Fruit fly (Drosophila melanogaster) whole organism, embryonic: ENCODE data around the gene CG42258.
A peak's percentile ranks its signal among the peaks of the same experiment; 100 is the strongest.

ENCODE experiments used
- Atf3 ChIP-seq: fragments of 200-800 bp; sonication (Bioruptor generic); optimal IDR thresholded peaks from 3 replicates; lab custom pipeline; 2016; ENCODE audit warnings: missing biosample characterization, missing genetic modification characterization
- BEAF-32 ChIP-seq: fragments of 200-800 bp; sonication (Bioruptor generic); optimal IDR thresholded peaks from 3 replicates; lab custom pipeline; 2017; ENCODE audit warnings: missing biosample characterization, missing genetic modification characterization, mild to moderate bottlenecking, moderate library complexity, missing genetic modification reagents
- Bteb2 ChIP-seq: fragments of 200-800 bp; sonication (Bioruptor generic); optimal IDR thresholded peaks from 2 replicates; lab custom pipeline; 2016; ENCODE audit warnings: missing biosample characterization, missing genetic modification characterization
- C15 ChIP-seq: fragments of 200-800 bp; sonication (Bioruptor generic); IDR thresholded peaks from 3 replicates; pipeline ENCODE4 v1.3.6; 2022; ENCODE audit warnings: missing biosample characterization, missing genetic modification characterization
- CG11093 ChIP-seq: fragments of 200-800 bp; sonication (Bioruptor generic); IDR thresholded peaks from 3 replicates; pipeline ENCODE4 v1.3.6; 2022; ENCODE audit warnings: missing biosample characterization, missing genetic modification characterization
- CG12236 ChIP-seq: fragments of 200-800 bp; sonication (Bioruptor generic); optimal IDR thresholded peaks from 2 replicates; lab custom pipeline; 2016; ENCODE audit warnings: missing biosample characterization, missing genetic modification characterization
- CG14014 ChIP-seq: fragments of 200-800 bp; sonication (Bioruptor generic); IDR thresholded peaks from 2 replicates; pipeline ENCODE4 v1.3.6; 2022; ENCODE audit warnings: missing biosample characterization, missing genetic modification characterization
- CG14667 ChIP-seq: fragments of 200-800 bp; sonication (Bioruptor generic); IDR thresholded peaks from 2 replicates; pipeline ENCODE4 v1.3.6; 2022; ENCODE audit warnings: missing biosample characterization, missing genetic modification characterization
- CG14860 ChIP-seq: fragments of 200-800 bp; sonication (Bioruptor generic); IDR thresholded peaks from 3 replicates; pipeline ENCODE4 v1.3.6; 2022; ENCODE audit warnings: missing biosample characterization, missing genetic modification characterization; ENCODE audit not compliant: partially characterized antibody
- CG17359 ChIP-seq: fragments of 200-800 bp; sonication (Bioruptor generic); optimal IDR thresholded peaks from 3 replicates; lab custom pipeline; 2018; ENCODE audit warnings: missing biosample characterization, mild to moderate bottlenecking, missing genetic modification characterization, moderate library complexity
- CG17829 ChIP-seq: fragments of 200-800 bp; optimal IDR thresholded peaks from 2 replicates; lab custom pipeline; 2019; ENCODE audit warnings: missing biosample characterization, mild to moderate bottlenecking, missing genetic modification characterization, moderate library complexity
- CG17912 ChIP-seq: fragments of 200-800 bp; sonication (Bioruptor generic); optimal IDR thresholded peaks from 2 replicates; lab custom pipeline; 2018; ENCODE audit warnings: missing biosample characterization, mild to moderate bottlenecking, missing genetic modification characterization
- CG31388 ChIP-seq: fragments of 200-800 bp; sonication (Bioruptor generic); optimal IDR thresholded peaks from 2 replicates; lab custom pipeline; 2016; ENCODE audit warnings: missing biosample characterization, missing genetic modification characterization
- CG33213 ChIP-seq: fragments of 200-800 bp; sonication (Bioruptor generic); optimal IDR thresholded peaks from 3 replicates; lab custom pipeline; 2016; ENCODE audit warnings: missing biosample characterization, missing genetic modification characterization
- CG33557 ChIP-seq: fragments of 200-800 bp; sonication (Bioruptor generic); optimal IDR thresholded peaks from 2 replicates; lab custom pipeline; 2019; ENCODE audit warnings: missing biosample characterization, mild to moderate bottlenecking, missing genetic modification characterization, moderate library complexity
- CG42726 ChIP-seq: fragments of 200-800 bp; sonication (Bioruptor generic); IDR thresholded peaks from 2 replicates; pipeline ENCODE4 v1.3.6; 2022; ENCODE audit warnings: missing biosample characterization, missing genetic modification characterization; ENCODE audit not compliant: partially characterized antibody
- CG43689 ChIP-seq: fragments of 200-800 bp; sonication (Bioruptor generic); IDR thresholded peaks from 2 replicates; pipeline ENCODE4 v1.3.6; 2022; ENCODE audit warnings: missing biosample characterization, missing genetic modification characterization
- CG4424 ChIP-seq: fragments of 200-800 bp; sonication (Bioruptor generic); optimal IDR thresholded peaks from 3 replicates; lab custom pipeline; 2016; ENCODE audit warnings: missing biosample characterization, missing genetic modification characterization
- CG4617 ChIP-seq: fragments of 200-800 bp; sonication (Bioruptor generic); optimal IDR thresholded peaks from 3 replicates; lab custom pipeline; 2016; ENCODE audit warnings: missing biosample characterization, missing genetic modification characterization, borderline replicate concordance
- CG9215 ChIP-seq: fragments of 200-800 bp; sonication (Bioruptor generic); IDR thresholded peaks from 2 replicates; pipeline ENCODE4 v1.3.6; 2022; ENCODE audit warnings: missing biosample characterization, missing genetic modification characterization
- CG9727 ChIP-seq: fragments of 200-800 bp; sonication (Bioruptor generic); optimal IDR thresholded peaks from 3 replicates; lab custom pipeline; 2017; ENCODE audit warnings: missing biosample characterization, mild to moderate bottlenecking, missing genetic modification characterization
- CkIIα-i1 ChIP-seq: fragments of 200-800 bp; sonication (Bioruptor generic); IDR thresholded peaks from 2 replicates; pipeline ENCODE4 v1.3.6; 2022; ENCODE audit warnings: missing biosample characterization, missing genetic modification characterization
- HmgD ChIP-seq: fragments of 200-800 bp; sonication (Bioruptor generic); optimal IDR thresholded peaks from 3 replicates; lab custom pipeline; 2016; ENCODE audit warnings: missing biosample characterization, missing genetic modification characterization
- Hr39 ChIP-seq: fragments of >200 bp; optimal IDR thresholded peaks from 2 replicates; lab custom pipeline; 2017
- Lim3 ChIP-seq: fragments of 200-800 bp; sonication (Bioruptor generic); IDR thresholded peaks from 2 replicates; pipeline ENCODE4 v1.3.6; 2022; ENCODE audit warnings: missing biosample characterization, missing genetic modification characterization
- Mes4 ChIP-seq: fragments of 200-800 bp; sonication (Bioruptor generic); optimal IDR thresholded peaks from 2 replicates; lab custom pipeline; 2016; ENCODE audit warnings: missing biosample characterization, missing genetic modification characterization
- Myb ChIP-seq: fragments of 200-800 bp; sonication (Bioruptor generic); optimal IDR thresholded peaks from 2 replicates; lab custom pipeline; 2016; ENCODE audit warnings: missing biosample characterization, missing genetic modification characterization
- Nf-YA ChIP-seq: fragments of 200-800 bp; sonication (Bioruptor generic); IDR thresholded peaks from 2 replicates; pipeline ENCODE4 v1.3.6; 2022; ENCODE audit warnings: missing biosample characterization, missing genetic modification characterization
- Oli ChIP-seq: fragments of 200-800 bp; sonication (Bioruptor generic); optimal IDR thresholded peaks from 2 replicates; lab custom pipeline; 2018; ENCODE audit warnings: missing biosample characterization, mild to moderate bottlenecking, missing genetic modification characterization, moderate library complexity
- PHDP ChIP-seq: fragments of 200-800 bp; sonication (Bioruptor generic); optimal IDR thresholded peaks from 3 replicates; lab custom pipeline; 2018; ENCODE audit warnings: missing biosample characterization, mild to moderate bottlenecking, missing genetic modification characterization, moderate library complexity
- Six4 ChIP-seq: fragments of 200-800 bp; sonication (Bioruptor generic); optimal IDR thresholded peaks from 2 replicates; lab custom pipeline; 2016; ENCODE audit warnings: missing biosample characterization, missing genetic modification characterization
- Sry-δ ChIP-seq: fragments of 200-800 bp; sonication (Bioruptor generic); optimal IDR thresholded peaks from 2 replicates; lab custom pipeline; 2016; ENCODE audit warnings: missing biosample characterization, missing genetic modification characterization
- Usf ChIP-seq: fragments of 200-800 bp; sonication (Bioruptor generic); optimal IDR thresholded peaks from 2 replicates; lab custom pipeline; 2017; ENCODE audit warnings: missing genotype, missing biosample characterization, missing genetic modification characterization
- ac ChIP-seq: fragments of 200-800 bp; sonication (Bioruptor generic); optimal IDR thresholded peaks from 3 replicates; lab custom pipeline; 2017; ENCODE audit warnings: missing biosample characterization, mild to moderate bottlenecking, missing genetic modification characterization
- br ChIP-seq: fragments of >200 bp; optimal IDR thresholded peaks from 2 replicates; lab custom pipeline; 2017
- cad ChIP-seq: fragments of >200 bp; optimal IDR thresholded peaks from 2 replicates; lab custom pipeline; 2017; ENCODE audit warnings: missing biosample characterization, missing genetic modification characterization
- caup ChIP-seq: fragments of 200-800 bp; sonication (Bioruptor generic); optimal IDR thresholded peaks from 3 replicates; lab custom pipeline; 2017; ENCODE audit warnings: missing biosample characterization, mild to moderate bottlenecking, missing genetic modification characterization, moderate library complexity; ENCODE audit not compliant: severe bottlenecking
- dm ChIP-seq: fragments of 200-800 bp; sonication (Bioruptor generic); optimal IDR thresholded peaks from 3 replicates; lab custom pipeline; 2016; ENCODE audit warnings: missing biosample characterization, missing genetic modification characterization
- en ChIP-seq: fragments of 200-800 bp; sonication (Bioruptor generic); optimal IDR thresholded peaks from 2 replicates; lab custom pipeline; 2016; ENCODE audit warnings: missing biosample characterization, missing genetic modification characterization
- ftz-f1 ChIP-seq: fragments of 200-800 bp; sonication (Bioruptor generic); optimal IDR thresholded peaks from 2 replicates; lab custom pipeline; 2016; ENCODE audit warnings: missing biosample characterization, missing genetic modification characterization
- hkb ChIP-seq, 2 experiments: fragments of 200-800 bp in 1 of 2; fragments of >200 bp in 1 of 2; sonication (Bioruptor generic) in 1 of 2; IDR thresholded peaks in 1 of 2; optimal IDR thresholded peaks in 1 of 2; 2 replicates each; pipeline versions ENCODE4 v1.3.6 to Lab custom; 2017 to 2022; ENCODE audit warnings: missing biosample characterization in 1 of 2, missing genetic modification characterization in 1 of 2
- luna ChIP-seq: fragments of 200-800 bp; sonication (Bioruptor generic); optimal IDR thresholded peaks from 2 replicates; lab custom pipeline; 2016; ENCODE audit warnings: missing biosample characterization, missing genetic modification characterization
- p53 ChIP-seq: fragments of 200-800 bp; sonication (Bioruptor generic); optimal IDR thresholded peaks from 2 replicates; lab custom pipeline; 2016; ENCODE audit warnings: missing biosample characterization, missing genetic modification characterization
- pho ChIP-seq: fragments of 200-800 bp; sonication (Bioruptor generic); optimal IDR thresholded peaks from 2 replicates; lab custom pipeline; 2016; ENCODE audit warnings: missing biosample characterization, missing genetic modification characterization
- prd ChIP-seq, 3 experiments: fragments of >200 bp in 2 of 3; fragments of 200-800 bp in 1 of 3; sonication (Bioruptor generic) in 1 of 3; optimal IDR thresholded peaks in 2 of 3; IDR thresholded peaks in 1 of 3; 2 replicates in 2 of 3; 3 replicates in 1 of 3; pipeline versions ENCODE4 v1.3.6 to Lab custom; 2017 to 2022; ENCODE audit warnings: missing biosample characterization in 1 of 3, missing genetic modification characterization in 1 of 3
- so ChIP-seq: fragments of 200-800 bp; sonication (Bioruptor generic); IDR thresholded peaks from 3 replicates; pipeline ENCODE4 v1.3.6; 2022; ENCODE audit warnings: missing biosample characterization, missing genetic modification characterization
- sqz ChIP-seq: fragments of 200-800 bp; sonication (Bioruptor generic); optimal IDR thresholded peaks from 3 replicates; lab custom pipeline; 2018; ENCODE audit warnings: missing biosample characterization, mild to moderate bottlenecking, missing genetic modification characterization
- tap ChIP-seq: fragments of 200-800 bp; optimal IDR thresholded peaks from 3 replicates; lab custom pipeline; 2019; ENCODE audit warnings: missing biosample characterization, mild to moderate bottlenecking, missing genetic modification characterization, moderate library complexity
- tll ChIP-seq, 2 experiments: fragments of 200-800 bp in 1 of 2; fragments of >200 bp in 1 of 2; sonication (Bioruptor generic) in 1 of 2; optimal IDR thresholded peaks; 2 replicates each; lab custom pipeline; 2017 to 2019; ENCODE audit warnings: missing biosample characterization in 2 of 2, missing genetic modification characterization in 2 of 2, mild to moderate bottlenecking in 1 of 2, moderate library complexity in 1 of 2
- unc-4 ChIP-seq: fragments of 200-800 bp; sonication (Bioruptor generic); IDR thresholded peaks from 2 replicates; pipeline ENCODE4 v1.3.6; 2022; ENCODE audit warnings: missing biosample characterization, missing genetic modification characterization; ENCODE audit not compliant: partially characterized antibody
- vnd ChIP-seq: fragments of 200-800 bp; sonication (Bioruptor generic); IDR thresholded peaks from 3 replicates; pipeline ENCODE4 v1.3.6; 2022; ENCODE audit warnings: missing biosample characterization, missing genetic modification characterization; ENCODE audit not compliant: partially characterized antibody

Gene CG42258

dm6 chrX:12496930-12497329, 33.6 kb downstream of the CG42258 start, which contains the start of gene mdu (continued):
- TF ChIP-seq luna (no peak), Oli (tag; lab: Kevin White, UChicago) (peak; percentile 19), CG17829 (no peak), CG9215 (0 out of 2 replicates have a peak, but pooled peaks have one; percentile 18), C15 (GFP tag; lab: Robert Waterston, UW) (no peak), en (GFP tag; lab: Kevin White, UChicago) (no peak), Six4 (GFP tag; lab: Kevin White, UChicago) (no peak), CG17912 (GFP tag; lab: Kevin White, UChicago) (no peak), CkIIα-i1 (GFP tag; lab: Robert Waterston, UW) (no peak), BEAF-32 (peak; percentile 61), CG33557 (GFP tag; lab: Kevin White, UChicago) (no peak), CG33213 (GFP tag; lab: Kevin White, UChicago) (no peak), unc-4 (GFP tag; lab: Robert Waterston, UW) (no peak), PHDP (tag; lab: Kevin White, UChicago) (no peak), tll (GFP tag; optimal IDR thresholded peaks at IDR 0.05; lab: Kevin White, UChicago) (no peak), pho (GFP tag; lab: Kevin White, UChicago) (no peak), hkb (optimal IDR thresholded peaks at IDR 0.05; lab: Kevin White, UChicago) (no peak), hkb (GFP tag; IDR thresholded peaks at IDR 0.05; lab: Robert Waterston, UW) (no peak), CG31388 (GFP tag; lab: Kevin White, UChicago) (no peak), tap (no peak), CG14860 (no peak), Bteb2 (GFP tag; lab: Kevin White, UChicago) (no peak), prd (optimal IDR thresholded peaks at IDR 0.05; lab: Kevin White, UChicago) (no peak), prd (GFP tag; IDR thresholded peaks at IDR 0.05; lab: Robert Waterston, UW) (peak; percentile 46; the same call in 2 of the 3 replicates), CG14667 (GFP tag; lab: Robert Waterston, UW) (no peak), CG11093 (GFP tag; lab: Robert Waterston, UW) (no peak), Sry-δ (GFP tag; lab: Kevin White, UChicago) (peak; percentile 30), CG42726 (GFP tag; lab: Robert Waterston, UW) (no peak), Hr39 (lab: Kevin White, UChicago) (no peak), CG12236 (GFP tag; lab: Kevin White, UChicago) (no peak), HmgD (no peak), caup (GFP tag; lab: Kevin White, UChicago) (no peak), CG14014 (no peak), Nf-YA (no peak), cad (no peak), sqz (GFP tag; lab: Kevin White, UChicago) (no peak), Mes4 (GFP tag; lab: Kevin White, UChicago) (no peak), Atf3 (no peak), br (lab: Kevin White, UChicago) (no peak), Lim3 (no peak), CG43689 (GFP tag; lab: Robert Waterston, UW) (no peak), CG17359 (tag; lab: Kevin White, UChicago) (no peak), dm (GFP tag; lab: Kevin White, UChicago) (no peak), Usf (peak; percentile 13), vnd (no peak), ac (no peak), CG4617 (GFP tag; lab: Kevin White, UChicago) (no peak), ftz-f1 (no peak), Myb (GFP tag; lab: Kevin White, UChicago) (peak; percentile 61), p53 (GFP tag; lab: Kevin White, UChicago) (no peak), so (no peak), CG9727 (GFP tag; lab: Kevin White, UChicago) (no peak), CG4424 (GFP tag; lab: Kevin White, UChicago) (peak; percentile 8)
